Worm (Caenorhabditis elegans) whole organism, L4 larva: Measurements from ENCODE around the gene srx-121.

Experiments
- ama-1 ChIP-seq: fragments of 150-350 bp; optimal IDR thresholded peaks from 2 replicates; lab custom pipeline; 2014; ENCODE audit warnings: inconsistent platforms, mixed read lengths
- daf-12 ChIP-seq: fragments of 150-350 bp; optimal IDR thresholded peaks from 2 replicates; lab custom pipeline; 2014; ENCODE audit warnings: missing biosample characterization, missing genetic modification reagents, missing genetic modification characterization
- lin-29 ChIP-seq: fragments of 200-800 bp; sonication (Bioruptor generic); IDR thresholded peaks from 2 replicates; pipeline ENCODE4 v1.3.6; 2022; ENCODE audit warnings: missing genetic modification reagents, missing genetic modification characterization, missing compliant biosample characterization
- mes-2 ChIP-seq: sonication (generic microtip); optimal IDR thresholded peaks from 2 replicates; lab custom pipeline; 2016; ENCODE audit warnings: missing genotype, mild to moderate bottlenecking, missing genetic modification characterization, missing compliant biosample characterization; ENCODE audit not compliant: poor library complexity, severe bottlenecking
- nhr-77 ChIP-seq: fragments of 150-350 bp; optimal IDR thresholded peaks from 2 replicates; lab custom pipeline; 2014; ENCODE audit warnings: missing biosample characterization, missing genetic modification characterization
- pqm-1 ChIP-seq: sonication (generic microtip); optimal IDR thresholded peaks from 2 replicates; lab custom pipeline; 2017; ENCODE audit warnings: missing biosample characterization, missing genetic modification characterization
- unc-39 ChIP-seq: sonication (generic microtip); optimal IDR thresholded peaks from 2 replicates; lab custom pipeline; 2017; ENCODE audit warnings: missing biosample characterization, missing genetic modification characterization

ce11 chrV:3372673-3373072 lies at the start of gene srx-121:
- TF ChIP-seq nhr-77 (tag; lab: Kevin White, UChicago): no peak
- no peak for TF ChIP-seq mes-2
- no peak for TF ChIP-seq lin-29 (GFP tag; lab: Robert Waterston, UW)
- no peak for TF ChIP-seq ama-1 (lab: Kevin White, UChicago)
- no peak for TF ChIP-seq daf-12
- TF ChIP-seq unc-39 (tag; lab: Kevin White, UChicago): no peak
- TF ChIP-seq pqm-1 (tag; lab: Kevin White, UChicago): no peak
